Worm (Caenorhabditis elegans) whole organism, young adult: ENCODE results near the gene E02H1.6.

Experiments
- B0035.1 ChIP-seq: sonication (generic microtip); optimal IDR thresholded peaks from 2 replicates; lab custom pipeline; 2016; ENCODE audit warnings: missing genetic modification characterization, mild to moderate bottlenecking, missing compliant biosample characterization, missing genotype, missing genetic modification reagents
- F57A8.1 ChIP-seq: fragments of 200-800 bp; sonication (Bioruptor generic); optimal IDR thresholded peaks from 2 replicates; lab custom pipeline; 2018; ENCODE audit warnings: mild to moderate bottlenecking, missing genetic modification characterization, moderate library complexity, missing compliant biosample characterization
- atf-7 ChIP-seq: sonication (generic microtip); optimal IDR thresholded peaks from 2 replicates; lab custom pipeline; 2017; ENCODE audit warnings: mild to moderate bottlenecking, missing genetic modification characterization, missing compliant biosample characterization
- let-607 ChIP-seq, 2 experiments: fragments of 200-800 bp in 1 of 2; sonication (Bioruptor generic) in 1 of 2; sonication (generic microtip) in 1 of 2; optimal IDR thresholded peaks; 2 replicates each; lab custom pipeline; 2016 to 2018; ENCODE audit warnings: mild to moderate bottlenecking in 2 of 2, missing compliant biosample characterization in 2 of 2, missing genetic modification characterization in 2 of 2, moderate library complexity in 2 of 2, missing genotype in 1 of 2
- lir-1 ChIP-seq: fragments of 200-800 bp; sonication (Bioruptor generic); conservative IDR thresholded peaks from 2 replicates; pipeline ENCODE4 v1.3.6; 2022; ENCODE audit warnings: missing genetic modification reagents, missing genetic modification characterization, missing compliant biosample characterization
- madf-3 ChIP-seq: fragments of 200-800 bp; sonication (Bioruptor generic); IDR thresholded peaks from 2 replicates; pipeline ENCODE4 v1.3.6; 2022; ENCODE audit warnings: missing genetic modification reagents, missing genetic modification characterization, missing compliant biosample characterization
- mes-4 ChIP-seq: sonication (generic microtip); optimal IDR thresholded peaks from 2 replicates; lab custom pipeline; 2016; ENCODE audit warnings: missing genotype, missing genetic modification characterization, missing compliant biosample characterization
- snpc-4 ChIP-seq, 5 experiments: fragments of 150-350 bp in 1 of 5; sonication (generic microtip) in 4 of 5; optimal IDR thresholded peaks; 2 replicates each; lab custom pipeline; 2014 to 2018; ENCODE audit warnings: missing genetic modification characterization in 5 of 5, missing biosample characterization in 3 of 5, antibody characterized with exemption in 2 of 5, mild to moderate bottlenecking in 2 of 5, missing compliant biosample characterization in 2 of 5, missing genotype in 2 of 5, moderate library complexity in 2 of 5, missing genetic modification reagents in 1 of 5
- unc-130 ChIP-seq: sonication (generic microtip); optimal IDR thresholded peaks from 2 replicates; lab custom pipeline; 2016; ENCODE audit warnings: missing genetic modification reagents, missing genetic modification characterization, missing compliant biosample characterization
- zim-3 ChIP-seq: sonication (generic microtip); optimal IDR thresholded peaks from 2 replicates; lab custom pipeline; 2017; ENCODE audit warnings: mild to moderate bottlenecking, missing genetic modification characterization, moderate library complexity, missing compliant biosample characterization
- ztf-28 ChIP-seq: fragments of 200-800 bp; sonication (Bioruptor generic); IDR thresholded peaks from 2 replicates; pipeline ENCODE4 v1.3.6; 2022; ENCODE audit warnings: missing genetic modification reagents, missing genetic modification characterization, missing compliant biosample characterization

- TF ChIP-seq lir-1 (GFP tag; lab: Robert Waterston, UW) (no peak), madf-3 (GFP tag; lab: Robert Waterston, UW) (no peak), snpc-4 (GFP tag; optimal IDR thresholded peaks at IDR 0.05; lab: Kevin White, UChicago) (no peak), snpc-4 (tag; optimal IDR thresholded peaks at IDR 0.05; lab: Kevin White, UChicago) (no peak), unc-130 (GFP tag; lab: Kevin White, UChicago) (no peak), let-607 (tag; optimal IDR thresholded peaks at IDR 0.05; lab: Kevin White, UChicago) (peak in 1 of 2 experiments; percentile 8), mes-4 (tag; lab: Kevin White, UChicago) (no peak), ztf-28 (GFP tag; lab: Robert Waterston, UW) (no peak), zim-3 (tag; lab: Kevin White, UChicago) (no peak), B0035.1 (tag; lab: Kevin White, UChicago) (no peak), atf-7 (tag; lab: Kevin White, UChicago) (no peak), F57A8.1 (no peak)
These were observed 21.4 kb downstream of the E02H1.6 start for ce11 chrII:9617902-9618245.
